Worm (Caenorhabditis elegans) whole organism, early embryonic: Measurements from ENCODE around the gene srxa-15.

Experiments
- B0310.2 ChIP-seq: sonication (generic microtip); optimal IDR thresholded peaks from 2 replicates; lab custom pipeline; 2016; ENCODE audit warnings: mild to moderate bottlenecking, missing genetic modification characterization, missing compliant biosample characterization
- F13C5.2 ChIP-seq: sonication (generic microtip); optimal IDR thresholded peaks from 2 replicates; lab custom pipeline; 2017; ENCODE audit warnings: mild to moderate bottlenecking, missing genetic modification characterization, inconsistent platforms, missing compliant biosample characterization
- aly-1 ChIP-seq: sonication (generic microtip); optimal IDR thresholded peaks from 2 replicates; lab custom pipeline; 2016; ENCODE audit warnings: missing genetic modification characterization, missing compliant biosample characterization
- ama-1 ChIP-seq: fragments of 150-350 bp; optimal IDR thresholded peaks from 2 replicates; lab custom pipeline; 2014
- ceh-13 ChIP-seq: fragments of 200-800 bp; sonication (Bioruptor generic); optimal IDR thresholded peaks from 2 replicates; lab custom pipeline; 2018; ENCODE audit warnings: mild to moderate bottlenecking, missing genetic modification characterization, missing compliant biosample characterization
- ceh-36 ChIP-seq: sonication (generic microtip); optimal IDR thresholded peaks from 2 replicates; lab custom pipeline; 2016; ENCODE audit warnings: missing genetic modification characterization, inconsistent platforms, missing compliant biosample characterization
- ets-7 ChIP-seq: sonication (generic microtip); optimal IDR thresholded peaks from 2 replicates; lab custom pipeline; 2016; ENCODE audit warnings: missing genotype, missing genetic modification characterization, missing compliant biosample characterization
- flt-1 ChIP-seq: fragments of 200-800 bp; sonication (Bioruptor generic); IDR thresholded peaks from 2 replicates; pipeline ENCODE4 v1.3.6; 2022; ENCODE audit warnings: missing genetic modification characterization, missing compliant biosample characterization
- hmbx-1 ChIP-seq: sonication (generic microtip); optimal IDR thresholded peaks from 2 replicates; lab custom pipeline; 2016; ENCODE audit warnings: mild to moderate bottlenecking, missing genetic modification characterization, missing compliant biosample characterization
- hmg-4 ChIP-seq: fragments of 200-800 bp; sonication (Bioruptor generic); optimal IDR thresholded peaks from 2 replicates; lab custom pipeline; 2018; ENCODE audit warnings: mild to moderate bottlenecking, missing genetic modification characterization, missing compliant biosample characterization
- hnd-1 ChIP-seq: sonication (generic microtip); optimal IDR thresholded peaks from 2 replicates; lab custom pipeline; 2016; ENCODE audit warnings: missing genetic modification characterization, missing compliant biosample characterization
- pes-1 ChIP-seq: fragments of 200-800 bp; sonication (Bioruptor generic); IDR thresholded peaks from 2 replicates; pipeline ENCODE4 v1.3.6; 2022; ENCODE audit warnings: missing genetic modification reagents, missing genetic modification characterization, missing compliant biosample characterization
- scrt-1 ChIP-seq: fragments of 200-800 bp; sonication (Bioruptor generic); IDR thresholded peaks from 2 replicates; pipeline ENCODE4 v1.3.6; 2022; ENCODE audit warnings: missing genetic modification characterization, missing compliant biosample characterization
- sea-1 ChIP-seq: fragments of 200-800 bp; sonication (Bioruptor generic); conservative IDR thresholded peaks from 2 replicates; pipeline ENCODE4 v1.3.6; 2022; ENCODE audit warnings: missing genetic modification characterization, missing compliant biosample characterization
- tbx-11 ChIP-seq: fragments of 200-800 bp; sonication (Bioruptor generic); IDR thresholded peaks from 2 replicates; pipeline ENCODE4 v1.3.6; 2022; ENCODE audit warnings: missing genetic modification characterization, missing compliant biosample characterization
- tbx-37 ChIP-seq: fragments of 200-800 bp; sonication (Bioruptor generic); conservative IDR thresholded peaks from 2 replicates; pipeline ENCODE4 v1.3.6; 2022; ENCODE audit warnings: missing genetic modification reagents, missing genetic modification characterization, missing compliant biosample characterization
- tra-4 ChIP-seq: sonication (generic microtip); optimal IDR thresholded peaks from 2 replicates; lab custom pipeline; 2017; ENCODE audit warnings: missing genetic modification characterization, missing compliant biosample characterization

Gene srxa-15

ce11 chrV:20641896-20642295, at the start of gene srxa-15:
Gene srxa-15 (plus strand): TSS chrV:20642196.
- TF ChIP-seq hnd-1 (tag; lab: Kevin White, UChicago) (no peak), sea-1 (GFP tag; lab: Robert Waterston, UW) (no peak), ets-7 (tag; lab: Kevin White, UChicago) (no peak), tbx-37 (no peak), hmg-4 (GFP tag; lab: Kevin White, UChicago) (no peak), tbx-11 (GFP tag; lab: Robert Waterston, UW) (no peak), scrt-1 (GFP tag; lab: Robert Waterston, UW) (no peak), ceh-36 (no peak)

DNA sequence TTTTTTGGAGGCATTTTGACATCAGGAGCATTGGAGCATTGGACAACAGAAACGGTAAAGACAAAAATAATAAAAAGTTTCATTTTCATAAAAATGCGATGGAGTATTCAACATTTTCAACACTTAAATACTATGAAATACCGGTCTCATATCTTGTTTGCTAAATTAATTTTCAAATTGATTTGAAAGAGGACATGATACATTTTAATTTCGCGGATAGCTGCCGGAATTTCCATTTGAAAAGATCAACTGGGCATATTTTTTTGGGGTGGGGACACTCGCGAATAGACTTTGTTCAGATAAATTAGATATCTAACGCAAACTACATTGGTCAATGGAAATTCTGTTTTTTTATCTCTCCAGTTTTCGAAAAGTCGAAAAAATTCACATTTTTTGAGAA, 47.2 kb upstream of the srxa-15 start, which contains the start of gene F26F2.10:
Gene F26F2.10, minus strand, starts transcription at position 101 of the 400 bp plus-strand sequence.
- TF ChIP-seq ets-7 (tag; lab: Kevin White, UChicago) (no peak), tbx-11 (GFP tag; lab: Robert Waterston, UW) (no peak), F13C5.2 (tag; lab: Kevin White, UChicago) (no peak), scrt-1 (GFP tag; lab: Robert Waterston, UW) (no peak), sea-1 (GFP tag; lab: Robert Waterston, UW) (no peak)

- no peak for TF ChIP-seq tra-4 (tag; lab: Kevin White, UChicago)
- TF ChIP-seq F13C5.2 (tag; lab: Kevin White, UChicago): no peak
- no peak for TF ChIP-seq sea-1 (GFP tag; lab: Robert Waterston, UW)
- no peak for TF ChIP-seq ets-7 (tag; lab: Kevin White, UChicago)
- TF ChIP-seq tbx-37: no peak
- TF ChIP-seq ama-1: no peak
- TF ChIP-seq ceh-36: no peak
- TF ChIP-seq hnd-1 (tag; lab: Kevin White, UChicago): no peak
- no peak for TF ChIP-seq hmbx-1
- TF ChIP-seq hmg-4 (GFP tag; lab: Kevin White, UChicago): no peak
- no peak for TF ChIP-seq scrt-1 (GFP tag; lab: Robert Waterston, UW)
- no peak for TF ChIP-seq aly-1 (tag; lab: Kevin White, UChicago)
- no peak for TF ChIP-seq pes-1 (GFP tag; lab: Robert Waterston, UW)
- TF ChIP-seq flt-1 (GFP tag; lab: Robert Waterston, UW): no peak
Measured at ce11 chrV:20595653-20596052, 46.3 kb upstream of the srxa-15 start, which contains the start of gene F26F2.11. Gene F26F2.11 (minus strand): TSS chrV:20595753.

- no peak for TF ChIP-seq sea-1 (GFP tag; lab: Robert Waterston, UW)
- no peak for TF ChIP-seq tra-4 (tag; lab: Kevin White, UChicago)
- TF ChIP-seq B0310.2 (tag; lab: Kevin White, UChicago): no peak
- TF ChIP-seq ceh-36: no peak
- no peak for TF ChIP-seq scrt-1 (GFP tag; lab: Robert Waterston, UW)
- TF ChIP-seq ceh-13 (GFP tag; lab: Kevin White, UChicago): no peak
- TF ChIP-seq hmg-4 (GFP tag; lab: Kevin White, UChicago): no peak
- no peak for TF ChIP-seq tbx-11 (GFP tag; lab: Robert Waterston, UW)
- no peak for TF ChIP-seq F13C5.2 (tag; lab: Kevin White, UChicago)
- TF ChIP-seq hnd-1 (tag; lab: Kevin White, UChicago): no peak
- TF ChIP-seq flt-1 (GFP tag; lab: Robert Waterston, UW): no peak
- TF ChIP-seq aly-1 (tag; lab: Kevin White, UChicago): no peak
- TF ChIP-seq ama-1: no peak
- no peak for TF ChIP-seq tbx-37
- TF ChIP-seq pes-1 (GFP tag; lab: Robert Waterston, UW): no peak
Measured at ce11 chrV:20597076-20597475, 44.9 kb upstream of the srxa-15 start, which contains the start of gene F46B3.1. Gene F46B3.1 (minus strand): TSS chrV:20597176.

- no peak for TF ChIP-seq scrt-1 (GFP tag; lab: Robert Waterston, UW)
- TF ChIP-seq sea-1 (GFP tag; lab: Robert Waterston, UW): no peak
- TF ChIP-seq F13C5.2 (tag; lab: Kevin White, UChicago): no peak
- no peak for TF ChIP-seq hnd-1 (tag; lab: Kevin White, UChicago)
- no peak for TF ChIP-seq ama-1
- TF ChIP-seq tbx-11 (GFP tag; lab: Robert Waterston, UW): no peak
- TF ChIP-seq pes-1 (GFP tag; lab: Robert Waterston, UW): no peak
Measured at ce11 chrV:20599795-20600194, 42.2 kb upstream of the srxa-15 start, which contains the start of gene col-163. Gene col-163 (plus strand): TSS chrV:20600095.

ce11 chrV:20600704-20601103, 41.3 kb upstream of the srxa-15 start:
- TF ChIP-seq tbx-11 (GFP tag; lab: Robert Waterston, UW) (no peak), pes-1 (GFP tag; lab: Robert Waterston, UW) (no peak)

ce11 chrV:20603014-20603413, 39.0 kb upstream of the srxa-15 start, which contains the start of gene ttr-11:
Gene ttr-11 (plus strand): TSS chrV:20603314.
- TF ChIP-seq ama-1: no peak
- TF ChIP-seq sea-1 (GFP tag; lab: Robert Waterston, UW): no peak
- TF ChIP-seq ceh-36: no peak
- TF ChIP-seq pes-1 (GFP tag; lab: Robert Waterston, UW): no peak
- no peak for TF ChIP-seq aly-1 (tag; lab: Kevin White, UChicago)
- TF ChIP-seq tbx-37: no peak
- TF ChIP-seq ets-7 (tag; lab: Kevin White, UChicago): no peak
- TF ChIP-seq ceh-13 (GFP tag; lab: Kevin White, UChicago): no peak
- TF ChIP-seq F13C5.2 (tag; lab: Kevin White, UChicago): no peak
- TF ChIP-seq scrt-1 (GFP tag; lab: Robert Waterston, UW): no peak
- no peak for TF ChIP-seq hmbx-1
- no peak for TF ChIP-seq hmg-4 (GFP tag; lab: Kevin White, UChicago)
- no peak for TF ChIP-seq flt-1 (GFP tag; lab: Robert Waterston, UW)
- TF ChIP-seq B0310.2 (tag; lab: Kevin White, UChicago): no peak
- no peak for TF ChIP-seq hnd-1 (tag; lab: Kevin White, UChicago)
- no peak for TF ChIP-seq tra-4 (tag; lab: Kevin White, UChicago)
- TF ChIP-seq tbx-11 (GFP tag; lab: Robert Waterston, UW): no peak
